Worm (Caenorhabditis elegans) whole organism, L3 larva: ENCODE results near the gene dyf-2.

ENCODE experiments used
- ceh-16 ChIP-seq: sonication (generic microtip); optimal IDR thresholded peaks from 2 replicates; lab custom pipeline; 2017; ENCODE audit warnings: missing biosample characterization, missing genetic modification characterization
- daf-12 ChIP-seq: fragments of 150-350 bp; optimal IDR thresholded peaks from 2 replicates; lab custom pipeline; 2014; ENCODE audit warnings: missing biosample characterization, missing genetic modification reagents, missing genetic modification characterization
- elt-2 ChIP-seq: sonication (generic microtip); optimal IDR thresholded peaks from 2 replicates; lab custom pipeline; 2016; ENCODE audit warnings: missing genetic modification reagents, mild to moderate bottlenecking, missing genetic modification characterization, missing compliant biosample characterization
- elt-3 ChIP-seq, 3 experiments: fragments of 150-350 bp in 1 of 3; sonication (generic microtip) in 2 of 3; optimal IDR thresholded peaks; 2 replicates in 2 of 3; 4 replicates in 1 of 3; lab custom pipeline; 2014 to 2017; ENCODE audit warnings: missing biosample characterization in 3 of 3, missing genetic modification characterization in 3 of 3
- jun-1 ChIP-seq: fragments of 150-350 bp; optimal IDR thresholded peaks from 2 replicates; lab custom pipeline; 2014; ENCODE audit warnings: missing biosample characterization, missing genetic modification reagents, missing genetic modification characterization
- nhr-23 ChIP-seq: fragments of 150-350 bp; optimal IDR thresholded peaks from 2 replicates; lab custom pipeline; 2014; ENCODE audit warnings: missing biosample characterization, missing genetic modification reagents, missing genetic modification characterization
- nhr-25 ChIP-seq: sonication (generic microtip); optimal IDR thresholded peaks from 2 replicates; lab custom pipeline; 2017; ENCODE audit warnings: missing biosample characterization, missing genetic modification characterization
- nhr-43 ChIP-seq: sonication (generic microtip); optimal IDR thresholded peaks from 2 replicates; lab custom pipeline; 2016; ENCODE audit warnings: mild to moderate bottlenecking, missing genetic modification characterization, missing compliant biosample characterization; ENCODE audit not compliant: poor library complexity, severe bottlenecking
- unc-62 ChIP-seq: fragments of 150-350 bp; sonication (generic microtip); optimal IDR thresholded peaks from 4 replicates; lab custom pipeline; 2014; ENCODE audit warnings: missing biosample characterization, missing genetic modification reagents, missing genetic modification characterization
- zag-1 ChIP-seq: fragments of 150-350 bp; optimal IDR thresholded peaks from 2 replicates; lab custom pipeline; 2014; ENCODE audit warnings: missing biosample characterization, missing genetic modification characterization
- ztf-11 ChIP-seq: fragments of 150-350 bp; optimal IDR thresholded peaks from 2 replicates; lab custom pipeline; 2014; ENCODE audit warnings: missing biosample characterization, missing genetic modification characterization
- ztf-4 ChIP-seq: fragments of 150-350 bp; optimal IDR thresholded peaks from 2 replicates; lab custom pipeline; 2014; ENCODE audit warnings: missing biosample characterization, missing genetic modification characterization

ce11 chrIII:13694048-13694447, 7.8 kb upstream of the dyf-2 start:
- no peak for TF ChIP-seq ceh-16 (tag; lab: Kevin White, UChicago)
- TF ChIP-seq zag-1, result no peak
- no peak for TF ChIP-seq nhr-23
- TF ChIP-seq ztf-4 (tag; lab: Kevin White, UChicago), result no peak
- TF ChIP-seq nhr-43 (tag; lab: Kevin White, UChicago), result peak; percentile 9
- TF ChIP-seq elt-2, result peak; percentile 74
- TF ChIP-seq nhr-25, result no peak
- no peak for TF ChIP-seq unc-62 (GFP tag; lab: Kevin White, UChicago)
- TF ChIP-seq ztf-11 (tag; lab: Kevin White, UChicago), result no peak
- TF ChIP-seq jun-1, result peak; percentile 10
- TF ChIP-seq daf-12 (tag; lab: Kevin White, UChicago), result no peak
- TF ChIP-seq elt-3 (tag; optimal IDR thresholded peaks at IDR 0.05; lab: Kevin White, UChicago), result no peak
